Worm (Caenorhabditis elegans) whole organism, L4 larva: ENCODE results near the gene cyp-31A5.

Experiments used
- F49E8.2 ChIP-seq: sonication (generic microtip); optimal IDR thresholded peaks from 2 replicates; lab custom pipeline; 2016; ENCODE audit warnings: missing compliant biosample characterization, mild to moderate bottlenecking, missing genetic modification characterization, borderline replicate concordance
- Y105C5A.15 ChIP-seq: fragments of 200-800 bp; sonication (Bioruptor generic); IDR thresholded peaks from 2 replicates; pipeline ENCODE4 v1.3.6; 2022; ENCODE audit warnings: missing genetic modification characterization, missing compliant biosample characterization
- aly-2 ChIP-seq: sonication (generic microtip); optimal IDR thresholded peaks from 2 replicates; lab custom pipeline; 2018; ENCODE audit warnings: missing biosample characterization, missing genetic modification characterization
- ceh-28 ChIP-seq: fragments of 150-350 bp; optimal IDR thresholded peaks from 2 replicates; lab custom pipeline; 2014; ENCODE audit warnings: missing biosample characterization, missing genetic modification reagents, missing genetic modification characterization
- ceh-82 ChIP-seq: sonication (generic microtip); optimal IDR thresholded peaks from 2 replicates; lab custom pipeline; 2017; ENCODE audit warnings: missing biosample characterization, missing genetic modification characterization
- daf-19 ChIP-seq: fragments of 200-800 bp; sonication (Bioruptor generic); conservative IDR thresholded peaks from 2 replicates; pipeline ENCODE4 v1.3.6; 2022; ENCODE audit warnings: missing genetic modification characterization, missing compliant biosample characterization
- dpl-1 ChIP-seq: fragments of 150-350 bp; optimal IDR thresholded peaks from 2 replicates; lab custom pipeline; 2014; ENCODE audit warnings: missing biosample characterization, missing genetic modification reagents, missing genetic modification characterization
- duxl-1 ChIP-seq: sonication (generic microtip); optimal IDR thresholded peaks from 2 replicates; lab custom pipeline; 2016; ENCODE audit warnings: mild to moderate bottlenecking, missing genetic modification characterization, moderate library complexity, missing compliant biosample characterization; ENCODE audit not compliant: poor library complexity
- fos-1 ChIP-seq: fragments of 150-350 bp; optimal IDR thresholded peaks from 2 replicates; lab custom pipeline; 2014; ENCODE audit warnings: missing biosample characterization, missing genetic modification characterization
- hif-1 ChIP-seq, 2 experiments: sonication (generic microtip); optimal IDR thresholded peaks; 2 replicates each; lab custom pipeline; 2016 to 2017; ENCODE audit warnings: missing compliant biosample characterization in 2 of 2, missing genetic modification characterization in 2 of 2, missing genetic modification reagents in 2 of 2, missing genotype in 2 of 2, mild to moderate bottlenecking in 1 of 2
- lsy-2 ChIP-seq, 2 experiments: fragments of 150-350 bp in 1 of 2; sonication (generic microtip) in 1 of 2; optimal IDR thresholded peaks; 2 replicates each; lab custom pipeline; 2014 to 2017; ENCODE audit warnings: missing biosample characterization in 2 of 2, missing genetic modification characterization in 2 of 2
- nhr-41 ChIP-seq: fragments of 200-800 bp; sonication (Bioruptor generic); IDR thresholded peaks from 2 replicates; pipeline ENCODE4 v1.3.6; 2022; ENCODE audit warnings: missing genetic modification reagents, missing genetic modification characterization, missing compliant biosample characterization

DNA sequence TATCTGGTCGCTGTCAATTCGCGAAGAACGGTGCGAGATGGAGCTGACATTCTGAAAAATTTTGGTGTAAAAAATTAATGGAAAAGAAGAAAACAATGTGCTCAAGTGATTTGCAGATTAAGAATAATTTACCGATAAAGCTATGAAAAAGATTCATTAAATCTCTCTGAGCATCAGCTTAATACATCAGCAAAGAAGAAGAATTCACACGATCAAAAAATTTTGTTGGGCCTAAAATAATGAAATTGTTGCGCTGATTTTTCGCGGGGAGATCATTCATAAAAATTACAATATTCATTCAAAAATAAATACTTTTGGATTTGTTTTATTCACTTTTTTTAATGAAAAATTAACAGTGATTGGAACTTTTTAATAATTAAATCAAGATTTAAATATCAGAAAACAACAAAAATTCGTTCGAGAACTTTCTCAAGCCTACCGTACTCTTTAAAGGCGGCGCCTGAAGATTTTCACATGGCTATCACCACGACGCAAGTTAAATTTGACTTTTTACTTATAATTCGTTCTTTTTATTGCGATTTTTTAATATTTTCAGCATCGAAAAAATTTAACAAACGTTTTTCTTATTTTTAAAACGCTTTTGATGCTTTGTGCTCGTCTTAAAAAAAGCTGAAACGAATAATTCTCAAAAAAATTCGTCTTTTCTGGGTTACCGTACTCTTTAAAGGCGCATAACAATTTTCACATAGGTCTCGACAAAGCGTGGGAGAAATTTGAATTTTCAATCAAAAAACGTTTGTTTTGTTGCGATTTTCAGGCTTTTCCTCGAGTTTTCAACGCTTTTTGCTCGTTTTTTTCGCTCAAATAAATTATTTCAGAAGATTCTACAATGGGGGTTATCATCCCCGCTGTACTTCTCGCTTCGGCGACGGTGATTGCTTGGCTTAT is at the start of gene cyp-31A5, which contains the start of gene memi-2:
- TF ChIP-seq ceh-82 (no peak), Y105C5A.15 (no peak), lsy-2 (tag; optimal IDR thresholded peaks at IDR 0.05; lab: Kevin White, UChicago) (no peak), dpl-1 (no peak), duxl-1 (tag; lab: Kevin White, UChicago) (no peak), ceh-28 (tag; lab: Kevin White, UChicago) (no peak), nhr-41 (GFP tag; lab: Robert Waterston, UW) (no peak), daf-19 (no peak), F49E8.2 (tag; lab: Kevin White, UChicago) (no peak), hif-1 (tag; optimal IDR thresholded peaks at IDR 0.05; lab: Kevin White, UChicago) (no peak), aly-2 (tag; lab: Kevin White, UChicago) (no peak), fos-1 (no peak)
